Worm (Caenorhabditis elegans) whole organism, L1 larva: ENCODE measurements around the gene R05F9.11.

ENCODE experiments used
- aha-1 ChIP-seq: fragments of 150-350 bp; optimal IDR thresholded peaks from 2 replicates; lab custom pipeline; 2014; ENCODE audit warnings: missing biosample characterization, missing genetic modification characterization
- ama-1 ChIP-seq: fragments of 150-350 bp; optimal IDR thresholded peaks from 2 replicates; lab custom pipeline; 2014
- ces-1 ChIP-seq: fragments of 150-350 bp; optimal IDR thresholded peaks from 2 replicates; lab custom pipeline; 2014; ENCODE audit warnings: missing biosample characterization, missing genetic modification reagents, missing genetic modification characterization
- lin-39 ChIP-seq: fragments of 150-350 bp; optimal IDR thresholded peaks from 2 replicates; lab custom pipeline; 2014; ENCODE audit warnings: missing biosample characterization, missing genetic modification reagents, missing genetic modification characterization
- nhr-90 ChIP-seq: sonication (generic microtip); optimal IDR thresholded peaks from 2 replicates; lab custom pipeline; 2016; ENCODE audit warnings: mild to moderate bottlenecking, missing genetic modification characterization, missing compliant biosample characterization; ENCODE audit not compliant: poor library complexity
- pag-3 ChIP-seq: sonication (generic microtip); optimal IDR thresholded peaks from 2 replicates; lab custom pipeline; 2017; ENCODE audit warnings: missing genetic modification characterization, mild to moderate bottlenecking, missing compliant biosample characterization, antibody characterized with exemption, borderline replicate concordance; ENCODE audit not compliant: insufficient read depth
- sptf-1 ChIP-seq: fragments of 150-350 bp; optimal IDR thresholded peaks from 2 replicates; lab custom pipeline; 2014; ENCODE audit warnings: missing biosample characterization, missing genetic modification characterization
- vab-15 ChIP-seq: sonication (generic microtip); optimal IDR thresholded peaks from 2 replicates; lab custom pipeline; 2017; ENCODE audit warnings: missing genotype, mild to moderate bottlenecking, missing genetic modification characterization, missing compliant biosample characterization
- zag-1 ChIP-seq: fragments of 150-350 bp; optimal IDR thresholded peaks from 2 replicates; lab custom pipeline; 2014; ENCODE audit warnings: missing biosample characterization, missing genetic modification characterization

DNA sequence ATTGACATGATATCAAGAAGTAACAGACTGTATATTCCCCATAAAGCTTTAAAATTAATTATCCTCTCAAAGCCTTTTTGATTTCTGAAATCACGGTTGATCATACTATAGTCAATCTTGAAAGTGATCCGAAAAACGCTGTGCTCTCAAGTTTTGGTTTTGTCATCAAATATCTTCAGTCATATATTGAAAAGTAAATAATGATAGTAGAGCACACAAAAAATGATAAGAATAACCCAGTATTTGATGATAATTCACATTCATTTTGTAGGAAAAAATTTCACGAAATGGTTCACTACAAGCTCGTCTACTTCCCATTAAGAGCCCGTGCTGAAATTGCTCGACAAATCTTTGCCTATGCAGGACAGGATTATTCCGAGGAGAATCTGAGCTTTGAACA lies 34.4 kb downstream of the R05F9.11 start, which contains the start of gene gst-6:
- TF ChIP-seq sptf-1 (tag; lab: Kevin White, UChicago) (no peak), pag-3 (tag; lab: Kevin White, UChicago) (no peak), zag-1 (tag; lab: Kevin White, UChicago) (no peak), nhr-90 (tag; lab: Kevin White, UChicago) (no peak), vab-15 (no peak), aha-1 (tag; lab: Kevin White, UChicago) (no peak), ama-1 (no peak), ces-1 (GFP tag; lab: Kevin White, UChicago) (no peak), lin-39 (tag; lab: Kevin White, UChicago) (no peak)
